Fruit fly (Drosophila melanogaster) whole organism, wandering third instar larva: ENCODE data around the gene Ras64B.

Source experiments
- CrebA ChIP-seq: fragments of 200-800 bp; sonication (Bioruptor generic); optimal IDR thresholded peaks from 2 replicates; lab custom pipeline; 2016; ENCODE audit warnings: missing biosample characterization, mild to moderate bottlenecking, missing genetic modification characterization, borderline replicate concordance
- Dfd ChIP-seq: fragments of >200 bp; optimal IDR thresholded peaks from 2 replicates; lab custom pipeline; 2017; ENCODE audit warnings: missing biosample characterization, missing genetic modification characterization
- Dif ChIP-seq: fragments of 200-275, 200-300 bp; sonication (Bioruptor generic); optimal IDR thresholded peaks from 2 replicates; lab custom pipeline; 2018; ENCODE audit warnings: missing biosample characterization, missing genetic modification characterization; ENCODE audit not compliant: partially characterized antibody
- Myc ChIP-seq: fragments of >200 bp; optimal IDR thresholded peaks from 2 replicates; lab custom pipeline; 2017
- Rel ChIP-seq, 2 experiments: fragments of 200-800 bp; sonication (Bioruptor generic) in 1 of 2; optimal IDR thresholded peaks; 2 replicates in 1 of 2; 3 replicates in 1 of 2; lab custom pipeline; 2016 to 2019; ENCODE audit warnings: mild to moderate bottlenecking in 2 of 2, missing biosample characterization in 2 of 2, missing genetic modification characterization in 2 of 2, moderate library complexity in 1 of 2
- br ChIP-seq: fragments of 200-800 bp; sonication (Bioruptor generic); optimal IDR thresholded peaks from 2 replicates; lab custom pipeline; 2016; ENCODE audit warnings: missing biosample characterization, missing genetic modification characterization
- dl ChIP-seq, 2 experiments: fragments of 175-275, 200-275 bp in 1 of 2; fragments of 200-275 bp in 1 of 2; sonication (Bioruptor generic); optimal IDR thresholded peaks; lab custom pipeline; 2018; ENCODE audit warnings: mild to moderate bottlenecking in 2 of 2, missing biosample characterization in 2 of 2, missing genetic modification characterization in 2 of 2, moderate library complexity in 2 of 2; ENCODE audit not compliant: partially characterized antibody in 2 of 2, insufficient read depth in 1 of 2
- ey ChIP-seq: fragments of 200-800 bp; sonication (Bioruptor generic); optimal IDR thresholded peaks from 2 replicates; lab custom pipeline; 2016; ENCODE audit warnings: missing biosample characterization, missing genetic modification characterization
- pan ChIP-seq: fragments of >200 bp; optimal IDR thresholded peaks from 2 replicates; lab custom pipeline; 2017
- psq ChIP-seq: fragments of 200-800 bp; sonication (Bioruptor generic); optimal IDR thresholded peaks from 3 replicates; lab custom pipeline; 2017; ENCODE audit warnings: missing biosample characterization, mild to moderate bottlenecking, missing genetic modification characterization, moderate library complexity
- sage ChIP-seq: fragments of 200-800 bp; sonication (Bioruptor generic); optimal IDR thresholded peaks from 2 replicates; lab custom pipeline; 2016; ENCODE audit warnings: missing biosample characterization, mild to moderate bottlenecking, missing genetic modification characterization
- usp ChIP-seq: fragments of >200 bp; optimal IDR thresholded peaks from 2 replicates; lab custom pipeline; 2017; ENCODE audit warnings: missing biosample characterization, missing genetic modification characterization
- woc ChIP-seq: sonication (Bioruptor generic); optimal IDR thresholded peaks from 2 replicates; lab custom pipeline; 2016; ENCODE audit warnings: missing biosample characterization, mild to moderate bottlenecking, missing genetic modification characterization

- TF ChIP-seq br (GFP tag; lab: Kevin White, UChicago) (no peak), Dif (GFP tag; lab: Kevin White, UChicago) (no peak), Dfd (no peak), usp (no peak), pan (lab: Kevin White, UChicago) (no peak), woc (GFP tag; lab: Kevin White, UChicago) (no peak), sage (GFP tag; lab: Kevin White, UChicago) (no peak), psq (GFP tag; lab: Kevin White, UChicago) (no peak), ey (GFP tag; lab: Kevin White, UChicago) (no peak), CrebA (GFP tag; lab: Kevin White, UChicago) (no peak), Rel (GFP tag; optimal IDR thresholded peaks at IDR 0.05; lab: Kevin White, UChicago) (no peak), Rel (tag; optimal IDR thresholded peaks at IDR 0.05; lab: Kevin White, UChicago) (no peak), dl (GFP tag; optimal IDR thresholded peaks at IDR 0.05; lab: Kevin White, UChicago; ENCODE audit: insufficient read depth in 1 of 2, partially characterized antibody in 2 of 2) (no peak), Myc (no peak)
Observed at dm6 chr3L:4135857-4136256, 3.0 kb upstream of the Ras64B start, which contains the start of gene RfC4.
